Worm (Caenorhabditis elegans) whole organism, L4/young adult: ENCODE results near the gene madf-5.

Experiments
- dao-5 ChIP-seq: sonication (generic microtip); optimal IDR thresholded peaks from 2 replicates; lab custom pipeline; 2016; ENCODE audit warnings: missing genotype, missing genetic modification characterization, moderate library complexity, missing compliant biosample characterization
- him-1 ChIP-seq: sonication (generic microtip); optimal IDR thresholded peaks from 2 replicates; lab custom pipeline; 2016; ENCODE audit warnings: missing genotype, missing genetic modification reagents, missing genetic modification characterization, missing compliant biosample characterization

ce11 chrII:14537728-14538127, 35.7 kb upstream of the madf-5 start, which contains the start of the genes clec-147 and C04H5.7:
- TF ChIP-seq him-1 (no peak), dao-5 (tag; lab: Kevin White, UChicago) (no peak)
